Worm (Caenorhabditis elegans): ENCODE data around the gene C31G12.4.

The C31G12.4 gene

DNA sequence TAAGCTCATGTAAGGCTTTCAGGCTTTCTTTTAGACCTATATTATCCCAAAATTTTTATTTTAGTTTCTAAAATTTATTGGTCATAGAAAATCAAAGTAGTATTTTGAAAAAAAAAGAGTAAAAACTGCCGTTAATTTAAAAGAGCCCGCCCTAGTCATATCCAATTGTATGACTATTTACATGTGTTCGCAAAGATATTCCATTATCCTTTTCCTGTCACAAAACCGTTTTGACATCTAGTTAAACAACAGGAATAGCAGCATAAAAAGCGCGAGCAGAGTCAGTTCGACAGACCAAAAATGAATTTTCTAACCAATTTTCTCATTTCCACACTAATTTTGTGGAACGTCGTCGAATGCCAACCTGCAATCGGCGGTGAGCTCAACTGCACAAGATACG lies 16.4 kb upstream of the C31G12.4 start, which contains the start of gene F16H6.3:
Gene F16H6.3 (plus strand): TSS at position 301 of the 400 bp plus-strand sequence.
- TF ChIP-seq sem-2 (GFP tag; optimal IDR thresholded peaks at IDR 0.05): no peak
- no peak for TF ChIP-seq sptf-1 (tag; optimal IDR thresholded peaks at IDR 0.05)
- TF ChIP-seq ztf-11 (tag; optimal IDR thresholded peaks at IDR 0.05): no peak
- no peak for TF ChIP-seq pha-4 (tag; optimal IDR thresholded peaks at IDR 0.05)
- TF ChIP-seq unc-39 (tag; optimal IDR thresholded peaks at IDR 0.05): no peak
- TF ChIP-seq flh-1 (GFP tag; optimal IDR thresholded peaks at IDR 0.05): no peak
- TF ChIP-seq nhr-12 (tag; optimal IDR thresholded peaks at IDR 0.05): no peak
- no peak for TF ChIP-seq nhr-76 (tag; optimal IDR thresholded peaks at IDR 0.05)
- no peak for TF ChIP-seq ceh-43 (GFP tag; optimal IDR thresholded peaks at IDR 0.05)
- TF ChIP-seq unc-62 (GFP tag; optimal IDR thresholded peaks at IDR 0.05): no peak
- no peak for TF ChIP-seq nhr-237 (tag; optimal IDR thresholded peaks at IDR 0.05)
- TF ChIP-seq lin-32 (GFP tag; optimal IDR thresholded peaks at IDR 0.05): no peak
- no peak for TF ChIP-seq ceh-83 (GFP tag; optimal IDR thresholded peaks at IDR 0.05)
- no peak for TF ChIP-seq blmp-1 (tag; optimal IDR thresholded peaks at IDR 0.05)
- TF ChIP-seq nhr-2 (tag; optimal IDR thresholded peaks at IDR 0.05): no peak
- no peak for TF ChIP-seq cnd-1 (tag; optimal IDR thresholded peaks at IDR 0.05)
- no peak for TF ChIP-seq ham-2 (GFP tag; optimal IDR thresholded peaks at IDR 0.05)
- TF ChIP-seq elt-3 (tag; optimal IDR thresholded peaks at IDR 0.05): no peak

DNA sequence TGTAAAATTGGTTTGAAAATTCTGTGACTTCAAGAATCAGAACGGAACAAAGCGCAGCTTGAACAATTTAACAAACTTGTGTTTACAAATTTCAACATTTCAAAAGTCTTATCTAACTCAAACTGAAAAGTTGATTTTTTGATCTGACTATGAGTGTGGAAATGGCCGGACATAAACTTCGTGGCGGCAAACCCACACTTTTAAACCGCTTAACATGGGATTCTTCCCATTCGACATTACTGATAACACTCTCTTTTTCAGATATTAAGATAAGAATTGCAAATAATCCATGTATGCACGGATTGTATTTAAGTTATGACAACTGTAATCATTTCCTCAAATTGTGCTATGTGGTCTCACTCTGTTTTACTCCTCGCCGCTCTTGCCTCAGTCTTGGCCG lies 12.6 kb upstream of the C31G12.4 start, which contains the start of gene clec-42:
Gene clec-42 (plus strand): TSS at position 285 of the 400 bp plus-strand sequence.
- no peak for TF ChIP-seq snpc-4 (tag; optimal IDR thresholded peaks at IDR 0.05)
- TF ChIP-seq unc-62 (GFP tag; optimal IDR thresholded peaks at IDR 0.05): no peak
- no peak for TF ChIP-seq unc-39 (tag; optimal IDR thresholded peaks at IDR 0.05)
- no peak for TF ChIP-seq sem-2 (GFP tag; optimal IDR thresholded peaks at IDR 0.05)
- TF ChIP-seq flh-1 (GFP tag; optimal IDR thresholded peaks at IDR 0.05): no peak
- TF ChIP-seq cnd-1 (tag; optimal IDR thresholded peaks at IDR 0.05): no peak
- no peak for TF ChIP-seq mep-1 (tag; optimal IDR thresholded peaks at IDR 0.05)
- TF ChIP-seq ceh-83 (GFP tag; optimal IDR thresholded peaks at IDR 0.05): no peak

DNA sequence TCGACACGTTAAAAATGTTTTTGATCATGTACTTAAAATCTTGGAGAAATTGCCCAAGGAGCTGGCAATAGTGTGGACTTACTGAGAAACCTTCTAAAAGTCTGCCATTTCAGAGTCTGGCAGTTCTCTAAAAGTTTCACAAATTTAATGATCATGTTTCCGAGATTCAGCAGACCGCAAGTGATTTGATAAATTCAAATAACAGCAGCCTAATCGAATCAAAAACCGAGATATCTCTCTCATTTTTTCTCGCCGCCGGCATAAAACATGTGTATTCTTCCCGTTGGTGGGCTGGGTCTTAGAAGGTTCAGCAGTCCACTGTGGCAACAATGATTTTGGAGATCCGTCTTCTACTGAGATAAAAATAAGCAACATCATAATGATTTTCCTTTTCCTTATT lies 10.6 kb upstream of the C31G12.4 start, which contains the start of gene clec-246:
Gene clec-246 (plus strand): TSS at position 301 of the 400 bp plus-strand sequence.
- TF ChIP-seq sptf-1 (tag; optimal IDR thresholded peaks at IDR 0.05) (no peak), nhr-12 (tag; optimal IDR thresholded peaks at IDR 0.05) (no peak), lsy-2 (tag; optimal IDR thresholded peaks at IDR 0.05) (no peak), ces-1 (GFP tag; optimal IDR thresholded peaks at IDR 0.05) (no peak), mls-2 (tag; optimal IDR thresholded peaks at IDR 0.05) (no peak)

DNA sequence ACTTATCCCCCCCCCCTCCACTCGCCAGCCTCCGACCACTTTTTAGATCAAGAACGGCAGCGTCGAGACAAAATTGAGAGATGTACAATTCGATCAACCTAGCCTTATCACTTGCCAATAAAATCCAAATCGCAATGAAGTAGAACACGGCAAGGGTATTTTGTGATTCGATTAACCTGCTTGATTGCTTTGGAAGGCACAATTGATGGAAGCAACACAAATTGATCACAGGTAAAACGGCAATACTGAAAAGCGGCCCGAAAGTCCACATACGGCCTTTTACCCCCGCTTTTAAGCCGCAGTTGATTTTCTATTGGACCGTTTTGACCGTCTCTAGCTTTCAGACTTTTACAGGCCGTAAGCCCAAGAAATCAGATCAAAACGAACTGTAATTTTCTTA lies 9.8 kb upstream of the C31G12.4 start, which contains the start of gene clec-245:
Gene clec-245 (minus strand): TSS at position 101 of the 400 bp plus-strand sequence.
- TF ChIP-seq nhr-237 (tag; optimal IDR thresholded peaks at IDR 0.05) (no peak), ceh-39 (tag; optimal IDR thresholded peaks at IDR 0.05) (no peak), hlh-1 (tag; optimal IDR thresholded peaks at IDR 0.05) (no peak), elt-3 (tag; optimal IDR thresholded peaks at IDR 0.05) (no peak), blmp-1 (tag; optimal IDR thresholded peaks at IDR 0.05) (no peak), drap-1 (GFP tag; optimal IDR thresholded peaks at IDR 0.05) (no peak), ceh-43 (GFP tag; optimal IDR thresholded peaks at IDR 0.05) (no peak), ztf-11 (tag; optimal IDR thresholded peaks at IDR 0.05) (no peak), unc-62 (GFP tag; optimal IDR thresholded peaks at IDR 0.05) (no peak), ceh-83 (GFP tag; optimal IDR thresholded peaks at IDR 0.05) (no peak), sem-2 (GFP tag; optimal IDR thresholded peaks at IDR 0.05) (no peak), ces-1 (GFP tag; optimal IDR thresholded peaks at IDR 0.05) (no peak), mls-2 (tag; optimal IDR thresholded peaks at IDR 0.05) (no peak), nhr-76 (tag; optimal IDR thresholded peaks at IDR 0.05) (no peak), lin-13 (tag; optimal IDR thresholded peaks at IDR 0.05) (no peak), unc-120 (tag; optimal IDR thresholded peaks at IDR 0.05; ENCODE audit: poor library complexity, severe bottlenecking) (no peak), zip-8 (tag; optimal IDR thresholded peaks at IDR 0.05) (no peak), nhr-12 (tag; optimal IDR thresholded peaks at IDR 0.05) (no peak), mep-1 (tag; optimal IDR thresholded peaks at IDR 0.05) (no peak)

DNA sequence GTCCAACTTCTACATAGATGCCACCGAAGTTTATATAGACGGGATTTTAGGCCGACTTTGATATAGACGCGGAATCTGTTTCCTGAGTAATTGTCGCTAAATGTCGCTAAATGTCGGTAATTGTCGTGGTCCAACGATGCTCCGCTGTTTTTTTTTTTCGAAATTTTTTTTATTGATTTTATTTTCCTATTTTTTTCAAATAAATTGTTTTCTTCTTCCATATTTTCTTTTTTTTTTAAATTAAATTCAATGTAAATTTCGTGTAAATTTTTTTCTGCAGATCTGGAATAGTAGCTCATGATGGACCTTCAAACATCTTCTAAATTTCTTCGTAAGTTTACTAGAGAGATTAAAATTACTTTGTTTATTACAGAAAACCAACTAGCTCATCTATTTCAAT lies 6.4 kb upstream of the C31G12.4 start, which contains the start of gene C31G12.3:
Gene C31G12.3 (plus strand): TSS at position 301 of the 400 bp plus-strand sequence.
- TF ChIP-seq ces-1 (GFP tag; optimal IDR thresholded peaks at IDR 0.05) (no peak), ham-2 (GFP tag; optimal IDR thresholded peaks at IDR 0.05) (no peak), ceh-43 (GFP tag; optimal IDR thresholded peaks at IDR 0.05) (no peak), sem-2 (GFP tag; optimal IDR thresholded peaks at IDR 0.05) (no peak), nhr-28 (tag; optimal IDR thresholded peaks at IDR 0.05) (no peak), lin-32 (GFP tag; optimal IDR thresholded peaks at IDR 0.05) (no peak), ceh-83 (GFP tag; optimal IDR thresholded peaks at IDR 0.05) (no peak), ceh-39 (tag; optimal IDR thresholded peaks at IDR 0.05) (no peak)
